Worm (Caenorhabditis elegans) whole organism, L4/young adult: ENCODE measurements around the gene K07F5.6.

ENCODE experiments used
- W03F9.2 ChIP-seq: fragments of 150-350 bp; optimal IDR thresholded peaks from 2 replicates; lab custom pipeline; 2014; ENCODE audit warnings: missing biosample characterization, missing genetic modification characterization
- him-1 ChIP-seq: sonication (generic microtip); optimal IDR thresholded peaks from 2 replicates; lab custom pipeline; 2016; ENCODE audit warnings: missing genotype, missing genetic modification reagents, missing genetic modification characterization, missing compliant biosample characterization

DNA sequence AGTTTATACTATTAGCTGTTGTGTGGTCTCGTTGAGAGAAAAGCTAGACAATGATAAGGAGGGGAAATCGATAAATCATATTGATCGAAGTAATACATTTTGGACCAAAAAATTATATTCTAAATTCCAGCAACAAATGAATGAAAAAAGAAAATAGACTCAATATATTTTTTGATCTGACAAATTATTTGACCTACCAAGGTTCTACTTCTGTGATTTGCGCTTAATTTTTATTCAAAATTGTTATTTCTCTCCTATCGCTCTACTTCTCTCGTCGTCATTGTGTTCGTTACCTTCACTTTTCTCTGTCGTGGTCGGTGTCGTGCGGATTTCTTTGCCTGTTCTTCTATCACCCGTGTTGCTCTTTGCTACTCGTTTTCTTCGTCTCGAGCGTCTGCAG is 12.5 kb upstream of the K07F5.6 start:
- no peak for TF ChIP-seq him-1 (tag; lab: Kevin White, UChicago)
- TF ChIP-seq W03F9.2: no peak
